Worm (Caenorhabditis elegans): Measurements from ENCODE around the gene ags-3.
A peak's percentile ranks its signal among the peaks of the same experiment; 100 is the strongest.

ags-3 gene

ce11 chrX:5275209-5275608, 28.2 kb downstream of the ags-3 start, which contains the start of gene hst-6 (continued):
- TF ChIP-seq lin-13 (GFP tag; optimal IDR thresholded peaks at IDR 0.05) (no peak), C34B4.2 (tag; optimal IDR thresholded peaks at IDR 0.05) (no peak), C16A3.4 (tag; optimal IDR thresholded peaks at IDR 0.05) (peak; percentile 74), nhr-71 (tag; optimal IDR thresholded peaks at IDR 0.05) (peak; percentile 67), fkh-8 (tag; optimal IDR thresholded peaks at IDR 0.05) (peak; percentile 19), efl-1 (optimal IDR thresholded peaks at IDR 0.05) (peak; percentile 28 to 43), efl-1 (GFP tag; optimal IDR thresholded peaks at IDR 0.05 in 1 of 2) (peak; percentile 22 to 82), zip-4 (GFP tag; optimal IDR thresholded peaks at IDR 0.05) (no peak), tbx-2 (tag; optimal IDR thresholded peaks at IDR 0.05) (peak; percentile 54), isw-1 (GFP tag; IDR thresholded peaks at IDR 0.05) (no peak), unc-30 (tag; optimal IDR thresholded peaks at IDR 0.05) (no peak), ceh-90 (tag; optimal IDR thresholded peaks at IDR 0.05) (no peak), nhr-77 (tag; optimal IDR thresholded peaks at IDR 0.05) (no peak), aly-2 (tag; optimal IDR thresholded peaks at IDR 0.05) (no peak), unc-86 (tag; optimal IDR thresholded peaks at IDR 0.05) (peak; percentile 47), lin-35 (GFP tag; optimal IDR thresholded peaks at IDR 0.05) (peak; percentile 38 to 58), lin-14 (GFP tag; optimal IDR thresholded peaks at IDR 0.05) (peak; percentile 92), unc-62 (GFP tag; optimal IDR thresholded peaks at IDR 0.05) (no peak), elt-2 (tag; optimal IDR thresholded peaks at IDR 0.05) (no peak), skn-1 (tag; optimal IDR thresholded peaks at IDR 0.05) (peak; percentile 62), mep-1 (tag; optimal IDR thresholded peaks at IDR 0.05) (peak; percentile 66), ces-1 (GFP tag; optimal IDR thresholded peaks at IDR 0.05) (no peak), ztf-4 (tag; optimal IDR thresholded peaks at IDR 0.05) (no peak), snu-23 (GFP tag; optimal IDR thresholded peaks at IDR 0.05) (peak; percentile 69), nhr-237 (tag; optimal IDR thresholded peaks at IDR 0.05) (no peak), Y116A8C.19 (tag; optimal IDR thresholded peaks at IDR 0.05; ENCODE audit: borderline replicate concordance) (no peak), nhr-20 (tag; optimal IDR thresholded peaks at IDR 0.05) (peak; percentile 67), unc-130 (tag; optimal IDR thresholded peaks at IDR 0.05) (peak; percentile 70), lin-39 (tag; optimal IDR thresholded peaks at IDR 0.05) (no peak), irx-1 (tag; optimal IDR thresholded peaks at IDR 0.05) (no peak), egl-27 (tag; optimal IDR thresholded peaks at IDR 0.05) (no peak), hlh-17 (GFP tag; optimal IDR thresholded peaks at IDR 0.05; ENCODE audit: borderline replicate concordance) (no peak), ceh-82 (tag; optimal IDR thresholded peaks at IDR 0.05) (peak; percentile 22 to 72 (median 33)), zag-1 (tag; optimal IDR thresholded peaks at IDR 0.05) (no peak), nhr-28 (tag; optimal IDR thresholded peaks at IDR 0.05) (no peak), nhr-84 (tag; optimal IDR thresholded peaks at IDR 0.05) (no peak), rnt-1 (tag; optimal IDR thresholded peaks at IDR 0.05) (peak; percentile 56), egl-13 (tag; optimal IDR thresholded peaks at IDR 0.05) (peak; percentile 43), dsc-1 (tag; optimal IDR thresholded peaks at IDR 0.05) (peak; percentile 40), C04F5.9 (tag; optimal IDR thresholded peaks at IDR 0.05) (no peak), lsy-2 (tag; optimal IDR thresholded peaks at IDR 0.05) (peak; percentile 45 to 52), F16B12.6 (tag; optimal IDR thresholded peaks at IDR 0.05) (peak; percentile 8), nhr-47 (tag; optimal IDR thresholded peaks at IDR 0.05) (peak; percentile 65), fkh-4 (tag; optimal IDR thresholded peaks at IDR 0.05; ENCODE audit: borderline replicate concordance) (no peak), pag-3 (tag; optimal IDR thresholded peaks at IDR 0.05; ENCODE audit: borderline replicate concordance, insufficient read depth) (no peak), hpl-2 (GFP tag; optimal IDR thresholded peaks at IDR 0.05) (no peak), ceh-63 (GFP tag; optimal IDR thresholded peaks at IDR 0.05) (no peak), vab-15 (tag; optimal IDR thresholded peaks at IDR 0.05) (no peak), nhr-11 (tag; optimal IDR thresholded peaks at IDR 0.05) (no peak)

All from whole organism, L1 larva.